Worm (Caenorhabditis elegans): ENCODE measurements around the gene bckd-1A.

The bckd-1A gene

ce11 chrIII:12942307-12942706, 30.0 kb downstream of the bckd-1A start, which contains the start of gene unc-25 (continued):
- TF ChIP-seq hrde-1 (tag; optimal IDR thresholded peaks at IDR 0.05; ENCODE audit: borderline replicate concordance): no peak
- no peak for TF ChIP-seq egl-44 (GFP tag; IDR thresholded peaks at IDR 0.05)
- 0 out of 2 replicates have a peak, but pooled peaks have one; percentile 49 for TF ChIP-seq attf-6 (GFP tag; IDR thresholded peaks at IDR 0.05)
- no peak for TF ChIP-seq Y53G8AR.9 (GFP tag; conservative IDR thresholded peaks at IDR 0.05)
- no peak for TF ChIP-seq nhr-179 (tag; optimal IDR thresholded peaks at IDR 0.05)

DNA sequence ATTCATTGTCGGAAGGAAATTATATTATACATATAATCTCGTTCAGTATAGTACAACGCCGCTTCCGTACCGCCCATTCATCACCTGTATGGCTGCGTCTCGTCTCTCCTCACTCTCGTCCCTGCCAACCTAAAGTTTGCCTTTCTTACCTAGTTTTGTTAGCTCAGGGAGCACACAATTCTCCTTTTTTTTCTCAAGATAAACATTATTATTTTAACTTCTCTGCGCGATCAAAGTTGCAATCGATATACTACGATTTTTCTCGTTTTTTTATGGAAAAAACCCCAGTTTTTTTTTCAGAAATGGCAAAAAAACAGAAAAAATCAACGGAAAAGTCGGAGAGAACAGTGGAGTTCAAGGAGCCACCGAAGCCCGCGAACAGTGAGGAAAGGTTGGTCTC, 37.9 kb downstream of the bckd-1A start, which contains the start of gene epg-3:
Gene epg-3, plus strand, starts transcription at position 301 of the 400 bp plus-strand sequence.
- TF ChIP-seq akir-1 (GFP tag; optimal IDR thresholded peaks at IDR 0.05) (no peak), him-1 (tag; optimal IDR thresholded peaks at IDR 0.05) (no peak), ccch-3 (GFP tag; optimal IDR thresholded peaks at IDR 0.05) (no peak), ceh-40 (GFP tag; IDR thresholded peaks at IDR 0.05) (no peak), cebp-1 (GFP tag; IDR thresholded peaks at IDR 0.05) (no peak), cebp-1 (tag; optimal IDR thresholded peaks at IDR 0.05) (no peak), F52B5.7 (tag; optimal IDR thresholded peaks at IDR 0.05) (no peak), mel-28 (tag; optimal IDR thresholded peaks at IDR 0.05; ENCODE audit: borderline replicate concordance) (no peak), pbrm-1 (GFP tag; IDR thresholded peaks at IDR 0.05) (no peak), hsf-1 (GFP tag; IDR thresholded peaks at IDR 0.05) (no peak), mcd-1 (GFP tag; IDR thresholded peaks at IDR 0.05) (no peak), F57C9.4 (tag; optimal IDR thresholded peaks at IDR 0.05) (no peak), C17E4.6 (GFP tag; IDR thresholded peaks at IDR 0.05) (no peak), hmg-1.2 (GFP tag; IDR thresholded peaks at IDR 0.05) (no peak), D2030.7 (GFP tag; IDR thresholded peaks at IDR 0.05) (no peak), chd-7 (tag; optimal IDR thresholded peaks at IDR 0.05) (no peak), snpc-1.1 (tag; optimal IDR thresholded peaks at IDR 0.05; ENCODE audit: insufficient read depth) (no peak), B0261.1 (tag; optimal IDR thresholded peaks at IDR 0.05) (no peak), rpc-1 (optimal IDR thresholded peaks at IDR 0.05) (no peak), rpc-1 (tag; optimal IDR thresholded peaks at IDR 0.05) (no peak), dox-1 (GFP tag; IDR thresholded peaks at IDR 0.05) (no peak)

ce11 chrIII:12932776-12933175, 39.5 kb downstream of the bckd-1A start:
- TF ChIP-seq pha-4 (tag; optimal IDR thresholded peaks at IDR 0.05): no peak
- TF ChIP-seq cebp-2 (GFP tag; IDR thresholded peaks at IDR 0.05): no peak
- TF ChIP-seq unc-130 (GFP tag; optimal IDR thresholded peaks at IDR 0.05): no peak
- no peak for TF ChIP-seq B0019.2 (GFP tag; conservative IDR thresholded peaks at IDR 0.05)
- TF ChIP-seq K11D2.4 (GFP tag; IDR thresholded peaks at IDR 0.05): no peak
- TF ChIP-seq mel-28 (tag; optimal IDR thresholded peaks at IDR 0.05; ENCODE audit: borderline replicate concordance): no peak
- no peak for TF ChIP-seq F10E7.11 (tag; optimal IDR thresholded peaks at IDR 0.05)
- TF ChIP-seq sea-2 (GFP tag; IDR thresholded peaks at IDR 0.05): no peak
- TF ChIP-seq F37B4.10 (GFP tag; IDR thresholded peaks at IDR 0.05): no peak
- TF ChIP-seq nhr-80 (tag; optimal IDR thresholded peaks at IDR 0.05): no peak

DNA sequence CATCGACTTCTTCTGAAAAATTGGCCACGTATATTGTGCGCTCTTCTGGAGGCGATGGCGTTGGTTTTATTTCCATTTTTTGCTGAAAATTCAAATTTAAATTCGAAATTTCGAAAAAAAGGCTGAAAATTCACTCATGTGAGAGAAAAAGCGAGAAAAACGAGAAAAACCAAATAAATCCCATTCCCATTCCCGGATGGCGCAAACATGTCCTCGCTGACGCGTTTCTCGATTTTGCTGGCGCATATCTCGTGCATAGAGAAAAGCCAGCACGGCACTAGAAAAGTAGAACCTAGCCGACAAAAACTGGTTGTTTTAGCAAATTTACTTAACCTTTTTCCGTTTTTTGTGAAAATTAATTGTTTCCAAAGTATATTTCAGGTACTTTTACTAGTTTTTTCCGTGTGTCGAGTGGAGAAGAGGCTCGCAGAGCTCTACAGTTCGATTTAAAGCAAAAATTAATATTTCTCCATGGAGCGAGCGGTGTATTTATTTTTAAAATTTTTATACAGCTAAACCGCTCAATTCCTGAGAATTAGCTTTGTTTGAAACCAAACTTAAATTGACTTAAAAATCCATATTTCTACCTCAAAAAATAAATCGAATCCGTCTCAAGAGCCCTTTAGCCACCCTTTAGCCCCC, 40.4 kb downstream of the bckd-1A start, which contains the start of gene rbm-7:
Gene rbm-7, minus strand, starts transcription at position 82 of the 642 bp plus-strand sequence.
- TF ChIP-seq lag-1 (GFP tag; IDR thresholded peaks at IDR 0.05) (no peak), ceh-27 (GFP tag; optimal IDR thresholded peaks at IDR 0.05) (no peak), mcd-1 (GFP tag; IDR thresholded peaks at IDR 0.05) (peak; percentile 80), hlh-26 (GFP tag; conservative IDR thresholded peaks at IDR 0.05) (no peak), madf-3 (GFP tag; IDR thresholded peaks at IDR 0.05) (0 out of 2 replicates have a peak, but pooled peaks have one; percentile 8), mel-28 (tag; optimal IDR thresholded peaks at IDR 0.05; ENCODE audit: borderline replicate concordance) (no peak), nfya-1 (tag; optimal IDR thresholded peaks at IDR 0.05; ENCODE audit: borderline replicate concordance, insufficient read depth) (no peak), Y79H2A.3 (GFP tag; conservative IDR thresholded peaks at IDR 0.05) (no peak), nfyb-1 (GFP tag; IDR thresholded peaks at IDR 0.05) (peak; percentile 49; the same call in 1 of the 2 replicates), F33H1.4 (GFP tag; IDR thresholded peaks at IDR 0.05) (peak; percentile 51; the same call in 1 of the 2 replicates), nhr-179 (tag; optimal IDR thresholded peaks at IDR 0.05) (no peak), B0035.1 (tag; optimal IDR thresholded peaks at IDR 0.05) (no peak), F49E8.2 (tag; optimal IDR thresholded peaks at IDR 0.05; ENCODE audit: insufficient read depth) (no peak)

All from whole organism, young adult.